Worm (Caenorhabditis elegans): ENCODE results near the gene cyn-2.

cyn-2 gene

ce11 chrIII:13643534-13643933 lies 48.9 kb upstream of the cyn-2 start, which contains the start of the genes drr-2 and set-16 (continued):
- peak; percentile 98 for TF ChIP-seq unc-130 (GFP tag; optimal IDR thresholded peaks at IDR 0.05)
- peak; percentile 99 for TF ChIP-seq hmg-1.1 (GFP tag; IDR thresholded peaks at IDR 0.05)
- TF ChIP-seq arid-1 (GFP tag; conservative IDR thresholded peaks at IDR 0.05): peak; percentile 96
- peak; percentile 81 for TF ChIP-seq ceh-28 (tag; optimal IDR thresholded peaks at IDR 0.05)
- TF ChIP-seq unc-62 (GFP tag; optimal IDR thresholded peaks at IDR 0.05 in 1 of 2): peak in 1 of 2 experiments; percentile 98
- no peak for TF ChIP-seq unc-62 (tag; optimal IDR thresholded peaks at IDR 0.05)
- peak; percentile 98 for TF ChIP-seq nhr-42 (GFP tag; IDR thresholded peaks at IDR 0.05)
- peak; percentile 98 for TF ChIP-seq mdt-29 (GFP tag; IDR thresholded peaks at IDR 0.05)
- TF ChIP-seq hlh-11 (tag; optimal IDR thresholded peaks at IDR 0.05): peak; percentile 100
- TF ChIP-seq ztf-11 (tag; optimal IDR thresholded peaks at IDR 0.05): peak; percentile 20
- TF ChIP-seq attf-4 (tag; optimal IDR thresholded peaks at IDR 0.05): no peak
- peak; percentile 98 for TF ChIP-seq rbr-2 (tag; optimal IDR thresholded peaks at IDR 0.05)
- TF ChIP-seq tag-97 (GFP tag; IDR thresholded peaks at IDR 0.05): 0 out of 2 replicates have a peak, but pooled peaks have one; percentile 71
- TF ChIP-seq saeg-2 (GFP tag; IDR thresholded peaks at IDR 0.05): peak; percentile 97
- peak; percentile 67 for TF ChIP-seq nhr-237 (tag; optimal IDR thresholded peaks at IDR 0.05)
- TF ChIP-seq hif-1 (tag; optimal IDR thresholded peaks at IDR 0.05): peak; percentile 87 to 93
- peak; percentile 81 for TF ChIP-seq lir-3 (tag; optimal IDR thresholded peaks at IDR 0.05)
- TF ChIP-seq F10B5.3 (tag; optimal IDR thresholded peaks at IDR 0.05): peak; percentile 95
- TF ChIP-seq madf-9 (GFP tag; conservative IDR thresholded peaks at IDR 0.05): peak; percentile 96
- TF ChIP-seq dmd-9 (GFP tag; IDR thresholded peaks at IDR 0.05): peak; percentile 98
- peak; percentile 87 for TF ChIP-seq gei-8 (GFP tag; optimal IDR thresholded peaks at IDR 0.05)
- peak; percentile 95 for TF ChIP-seq lin-15B (tag; optimal IDR thresholded peaks at IDR 0.05)
- TF ChIP-seq Y5F2A.4 (GFP tag; optimal IDR thresholded peaks at IDR 0.05): peak; percentile 86
- peak; percentile 66; the same call in 1 of the 2 replicates for TF ChIP-seq Y105C5A.15 (GFP tag; IDR thresholded peaks at IDR 0.05)
- peak; percentile 7 for TF ChIP-seq ceh-62 (tag; optimal IDR thresholded peaks at IDR 0.05)
- TF ChIP-seq daf-16 (GFP tag; optimal IDR thresholded peaks at IDR 0.05): peak; percentile 87 to 97
- TF ChIP-seq daf-16 (tag; optimal IDR thresholded peaks at IDR 0.05): peak; percentile 82
- peak; percentile 12 for TF ChIP-seq sdz-12 (GFP tag; optimal IDR thresholded peaks at IDR 0.05)
- peak; percentile 99 for TF ChIP-seq nhr-102 (tag; optimal IDR thresholded peaks at IDR 0.05)
- TF ChIP-seq egl-27 (tag; optimal IDR thresholded peaks at IDR 0.05): peak; percentile 55
- TF ChIP-seq F26F4.8 (GFP tag; conservative IDR thresholded peaks at IDR 0.05): no peak
- peak; percentile 100 for TF ChIP-seq dve-1 (tag; optimal IDR thresholded peaks at IDR 0.05; ENCODE audit: insufficient read depth)
- peak; percentile 97 for TF ChIP-seq nhr-28 (tag; optimal IDR thresholded peaks at IDR 0.05)
- TF ChIP-seq Y75B8A.6 (GFP tag; IDR thresholded peaks at IDR 0.05): peak; percentile 97
- TF ChIP-seq lin-38 (GFP tag; IDR thresholded peaks at IDR 0.05): peak; percentile 96
- TF ChIP-seq ctbp-1 (GFP tag; IDR thresholded peaks at IDR 0.05): peak; percentile 98
- peak; percentile 44 to 84; a peak in 1 of 4 replicates for TF ChIP-seq madf-5 (GFP tag; IDR thresholded peaks at IDR 0.05)
- peak; percentile 69 for TF ChIP-seq zag-1 (tag; optimal IDR thresholded peaks at IDR 0.05)
- TF ChIP-seq nhr-41 (GFP tag; IDR thresholded peaks at IDR 0.05): peak; percentile 81
- peak; percentile 87 for TF ChIP-seq ces-1 (GFP tag; optimal IDR thresholded peaks at IDR 0.05)
- peak; percentile 98 for TF ChIP-seq F49E8.2 (tag; optimal IDR thresholded peaks at IDR 0.05; ENCODE audit: borderline replicate concordance)
- TF ChIP-seq ama-1 (optimal IDR thresholded peaks at IDR 0.05): peak; percentile 45
- peak; percentile 97 for TF ChIP-seq egl-43 (GFP tag; IDR thresholded peaks at IDR 0.05)
- no peak for TF ChIP-seq ceh-82 (tag; optimal IDR thresholded peaks at IDR 0.05)
- TF ChIP-seq T20F7.1 (GFP tag; optimal IDR thresholded peaks at IDR 0.05): no peak
- TF ChIP-seq Y48G9A.11 (GFP tag; IDR thresholded peaks at IDR 0.05): peak; percentile 89
- peak; percentile 96 for TF ChIP-seq F37D6.2 (tag; optimal IDR thresholded peaks at IDR 0.05)
- TF ChIP-seq mxl-2 (GFP tag; conservative IDR thresholded peaks at IDR 0.05): peak; percentile 88
- peak; percentile 45 to 82 for TF ChIP-seq mdl-1 (tag; optimal IDR thresholded peaks at IDR 0.05)
- peak; percentile 92 for TF ChIP-seq snpc-1.2 (GFP tag; IDR thresholded peaks at IDR 0.05)
- peak; percentile 96 for TF ChIP-seq spr-1 (tag; optimal IDR thresholded peaks at IDR 0.05)
- peak; percentile 85 for TF ChIP-seq set-16 (GFP tag; IDR thresholded peaks at IDR 0.05)
